Worm (Caenorhabditis elegans) whole organism, L4 larva: Measurements from ENCODE around the gene mpz-6.

Source experiments
- D1046.2 ChIP-seq: fragments of 200-800 bp; sonication (Bioruptor generic); IDR thresholded peaks from 2 replicates; pipeline ENCODE4 v1.3.6; 2022; ENCODE audit warnings: missing genetic modification characterization, missing compliant biosample characterization
- F37D6.2 ChIP-seq: sonication (generic microtip); optimal IDR thresholded peaks from 2 replicates; lab custom pipeline; 2016; ENCODE audit warnings: mild to moderate bottlenecking, missing genetic modification characterization, missing compliant biosample characterization
- Y75B8A.6 ChIP-seq: fragments of 200-800 bp; sonication (Bioruptor generic); IDR thresholded peaks from 2 replicates; pipeline ENCODE4 v1.3.6; 2022; ENCODE audit warnings: missing genetic modification reagents, missing genetic modification characterization, missing compliant biosample characterization
- aly-2 ChIP-seq: sonication (generic microtip); optimal IDR thresholded peaks from 2 replicates; lab custom pipeline; 2018; ENCODE audit warnings: missing biosample characterization, missing genetic modification characterization
- arid-1 ChIP-seq: fragments of 200-800 bp; sonication (Bioruptor generic); conservative IDR thresholded peaks from 2 replicates; pipeline ENCODE4 v1.3.6; 2022; ENCODE audit warnings: missing genetic modification reagents, missing genetic modification characterization, missing compliant biosample characterization
- ceh-44 ChIP-seq: fragments of 200-800 bp; sonication (Bioruptor generic); IDR thresholded peaks from 2 replicates; pipeline ENCODE4 v1.3.6; 2022; ENCODE audit warnings: missing genetic modification reagents, missing genetic modification characterization, missing compliant biosample characterization
- cey-2 ChIP-seq: sonication (generic microtip); optimal IDR thresholded peaks from 3 replicates; lab custom pipeline; 2017; ENCODE audit warnings: missing genetic modification characterization, mild to moderate bottlenecking, missing compliant biosample characterization, antibody characterized with exemption, borderline replicate concordance; ENCODE audit not compliant: insufficient read depth
- duxl-1 ChIP-seq: sonication (generic microtip); optimal IDR thresholded peaks from 2 replicates; lab custom pipeline; 2016; ENCODE audit warnings: mild to moderate bottlenecking, missing genetic modification characterization, moderate library complexity, missing compliant biosample characterization; ENCODE audit not compliant: poor library complexity
- dve-1 ChIP-seq: sonication (generic microtip); optimal IDR thresholded peaks from 2 replicates; lab custom pipeline; 2017; ENCODE audit warnings: antibody characterized with exemption, mild to moderate bottlenecking, missing genetic modification characterization, missing compliant biosample characterization; ENCODE audit not compliant: insufficient read depth
- gei-8 ChIP-seq: fragments of 200-800 bp; sonication (Bioruptor generic); optimal IDR thresholded peaks from 2 replicates; lab custom pipeline; 2018; ENCODE audit warnings: mild to moderate bottlenecking, missing genetic modification characterization, missing compliant biosample characterization
- hlh-11 ChIP-seq: fragments of 200-800 bp; sonication (Bioruptor generic); optimal IDR thresholded peaks from 2 replicates; lab custom pipeline; 2018; ENCODE audit warnings: mild to moderate bottlenecking, missing genetic modification characterization, missing compliant biosample characterization
- hmg-1.1 ChIP-seq: fragments of 200-800 bp; sonication (Bioruptor generic); IDR thresholded peaks from 2 replicates; pipeline ENCODE4 v1.3.6; 2022; ENCODE audit warnings: missing genetic modification reagents, missing genetic modification characterization, missing compliant biosample characterization
- lin-29 ChIP-seq: fragments of 200-800 bp; sonication (Bioruptor generic); IDR thresholded peaks from 2 replicates; pipeline ENCODE4 v1.3.6; 2022; ENCODE audit warnings: missing genetic modification reagents, missing genetic modification characterization, missing compliant biosample characterization
- lin-39 ChIP-seq: fragments of 150-350 bp; optimal IDR thresholded peaks from 2 replicates; lab custom pipeline; 2014; ENCODE audit warnings: missing biosample characterization, missing genetic modification reagents, missing genetic modification characterization
- lir-3 ChIP-seq: sonication (generic microtip); optimal IDR thresholded peaks from 2 replicates; lab custom pipeline; 2016; ENCODE audit warnings: mild to moderate bottlenecking, missing genetic modification characterization, missing compliant biosample characterization
- madf-5 ChIP-seq, 2 experiments: fragments of 200-800 bp; sonication (Bioruptor generic); IDR thresholded peaks; 2 replicates each; pipeline ENCODE4 v1.3.6; 2022; ENCODE audit warnings: missing compliant biosample characterization in 2 of 2, missing genetic modification characterization in 2 of 2
- madf-9 ChIP-seq: fragments of 200-800 bp; sonication (Bioruptor generic); conservative IDR thresholded peaks from 2 replicates; pipeline ENCODE4 v1.3.6; 2022; ENCODE audit warnings: missing genetic modification reagents, missing genetic modification characterization, missing compliant biosample characterization
- mdt-29 ChIP-seq: fragments of 200-800 bp; sonication (Bioruptor generic); IDR thresholded peaks from 2 replicates; pipeline ENCODE4 v1.3.6; 2022; ENCODE audit warnings: missing genetic modification reagents, missing genetic modification characterization, missing compliant biosample characterization
- mxl-2 ChIP-seq: fragments of 200-800 bp; sonication (Bioruptor generic); conservative IDR thresholded peaks from 2 replicates; pipeline ENCODE4 v1.3.6; 2022; ENCODE audit warnings: missing genetic modification reagents, missing genetic modification characterization, missing compliant biosample characterization
- nhr-25 ChIP-seq: sonication (generic microtip); optimal IDR thresholded peaks from 2 replicates; lab custom pipeline; 2017; ENCODE audit warnings: missing genetic modification characterization, mild to moderate bottlenecking, missing compliant biosample characterization, antibody characterized with exemption, moderate library complexity, borderline replicate concordance; ENCODE audit not compliant: insufficient read depth
- nhr-28 ChIP-seq: fragments of 150-350 bp; optimal IDR thresholded peaks from 2 replicates; lab custom pipeline; 2014; ENCODE audit warnings: missing biosample characterization, missing genetic modification characterization
- nhr-41 ChIP-seq: fragments of 200-800 bp; sonication (Bioruptor generic); IDR thresholded peaks from 2 replicates; pipeline ENCODE4 v1.3.6; 2022; ENCODE audit warnings: missing genetic modification reagents, missing genetic modification characterization, missing compliant biosample characterization
- nhr-42 ChIP-seq: fragments of 200-800 bp; sonication (Bioruptor generic); IDR thresholded peaks from 2 replicates; pipeline ENCODE4 v1.3.6; 2022; ENCODE audit warnings: missing genetic modification characterization, missing compliant biosample characterization
- nhr-48 ChIP-seq: sonication (generic microtip); optimal IDR thresholded peaks from 2 replicates; lab custom pipeline; 2016; ENCODE audit warnings: mild to moderate bottlenecking, missing genetic modification characterization, missing compliant biosample characterization
- nhr-6 ChIP-seq: fragments of 150-350 bp; optimal IDR thresholded peaks from 2 replicates; lab custom pipeline; 2014; ENCODE audit warnings: missing biosample characterization, missing genetic modification characterization
- pha-4 ChIP-seq, 2 experiments: fragments of 150-350 bp in 1 of 2; fragments of 200-800 bp in 1 of 2; sonication (Bioruptor generic) in 1 of 2; IDR thresholded peaks in 1 of 2; optimal IDR thresholded peaks in 1 of 2; 2 replicates each; pipeline versions ENCODE4 v1.3.6 to Lab custom; 2014 to 2022; ENCODE audit warnings: missing genetic modification characterization in 2 of 2, missing genetic modification reagents in 2 of 2, missing biosample characterization in 1 of 2, missing compliant biosample characterization in 1 of 2
- pqm-1 ChIP-seq: sonication (generic microtip); optimal IDR thresholded peaks from 2 replicates; lab custom pipeline; 2017; ENCODE audit warnings: missing biosample characterization, missing genetic modification characterization
- saeg-2 ChIP-seq: fragments of 200-800 bp; sonication (Bioruptor generic); IDR thresholded peaks from 2 replicates; pipeline ENCODE4 v1.3.6; 2022; ENCODE audit warnings: missing genetic modification reagents, missing genetic modification characterization, missing compliant biosample characterization
- sdz-12 ChIP-seq: fragments of 200-800 bp; sonication (Bioruptor generic); optimal IDR thresholded peaks from 2 replicates; lab custom pipeline; 2018; ENCODE audit warnings: mild to moderate bottlenecking, missing genetic modification characterization, missing compliant biosample characterization
- set-16 ChIP-seq: fragments of 200-800 bp; sonication (Bioruptor generic); IDR thresholded peaks from 2 replicates; pipeline ENCODE4 v1.3.6; 2022; ENCODE audit warnings: missing genetic modification reagents, missing genetic modification characterization, missing compliant biosample characterization
- tra-1 ChIP-seq: fragments of 200-800 bp; sonication (Bioruptor generic); IDR thresholded peaks from 2 replicates; pipeline ENCODE4 v1.3.6; 2022; ENCODE audit warnings: missing genetic modification reagents, missing genetic modification characterization, missing compliant biosample characterization
- unc-62 ChIP-seq, 3 experiments: fragments of 150-350 bp in 1 of 3; sonication (generic microtip); optimal IDR thresholded peaks in 2 of 3; peaks in 1 of 3; 1 replicate in 1 of 3; 2 replicates in 2 of 3; lab custom pipeline; 2014 to 2017; ENCODE audit warnings: missing biosample characterization in 3 of 3, missing genetic modification characterization in 3 of 3, missing genetic modification reagents in 3 of 3, missing genotype in 1 of 3
- zip-2 ChIP-seq: fragments of 150-350 bp; optimal IDR thresholded peaks from 2 replicates; lab custom pipeline; 2014; ENCODE audit warnings: missing biosample characterization, missing genetic modification characterization

mpz-6 gene

ce11 chrII:9412086-9412608, 5.2 kb upstream of the mpz-6 start, which contains the start of gene arrd-3 (continued):
- no peak for TF ChIP-seq cey-2
- TF ChIP-seq lin-39 (tag; lab: Kevin White, UChicago), result no peak
- no peak for TF ChIP-seq hmg-1.1 (GFP tag; lab: Robert Waterston, UW)
- TF ChIP-seq dve-1 (tag; lab: Kevin White, UChicago), result no peak
- no peak for TF ChIP-seq Y75B8A.6 (GFP tag; lab: Robert Waterston, UW)
- no peak for TF ChIP-seq nhr-25
- peak; percentile 27 for TF ChIP-seq nhr-28 (tag; lab: Kevin White, UChicago)
- peak; percentile 23 for TF ChIP-seq hlh-11 (tag; lab: Kevin White, UChicago)
- TF ChIP-seq F37D6.2 (tag; lab: Kevin White, UChicago), result no peak
- TF ChIP-seq ceh-44 (GFP tag; lab: Robert Waterston, UW), result no peak
- no peak for TF ChIP-seq arid-1 (GFP tag; lab: Robert Waterston, UW)
- no peak for TF ChIP-seq pha-4 (GFP tag; IDR thresholded peaks at IDR 0.05; lab: Robert Waterston, UW)
- no peak for TF ChIP-seq pha-4 (tag; optimal IDR thresholded peaks at IDR 0.05; lab: Kevin White, UChicago)
- peak; percentile 75 for TF ChIP-seq pqm-1 (tag; lab: Kevin White, UChicago)

- TF ChIP-seq tra-1 (GFP tag; lab: Robert Waterston, UW), result no peak
- TF ChIP-seq lir-3 (tag; lab: Kevin White, UChicago), result no peak
- no peak for TF ChIP-seq mxl-2 (GFP tag; lab: Robert Waterston, UW)
- no peak for TF ChIP-seq lin-29
- no peak for TF ChIP-seq set-16 (GFP tag; lab: Robert Waterston, UW)
- no peak for TF ChIP-seq aly-2 (tag; lab: Kevin White, UChicago)
- TF ChIP-seq nhr-42, result no peak
- no peak for TF ChIP-seq saeg-2 (GFP tag; lab: Robert Waterston, UW)
- no peak for TF ChIP-seq madf-5 (GFP tag; IDR thresholded peaks at IDR 0.05; lab: Robert Waterston, UW)
- TF ChIP-seq lin-39 (tag; lab: Kevin White, UChicago), result no peak
- TF ChIP-seq zip-2 (tag; lab: Kevin White, UChicago), result no peak
- TF ChIP-seq F37D6.2 (tag; lab: Kevin White, UChicago), result no peak
- no peak for TF ChIP-seq nhr-41
- TF ChIP-seq Y75B8A.6 (GFP tag; lab: Robert Waterston, UW), result no peak
- no peak for TF ChIP-seq gei-8 (GFP tag; lab: Kevin White, UChicago)
- no peak for TF ChIP-seq nhr-48 (tag; lab: Kevin White, UChicago)
- TF ChIP-seq D1046.2 (GFP tag; lab: Robert Waterston, UW), result no peak
- no peak for TF ChIP-seq nhr-6 (tag; lab: Kevin White, UChicago)
- no peak for TF ChIP-seq madf-9 (GFP tag; lab: Robert Waterston, UW)
- TF ChIP-seq mdt-29 (GFP tag; lab: Robert Waterston, UW), result no peak
Observed at ce11 chrII:9411497-9411896, 4.6 kb upstream of the mpz-6 start, which contains the start of gene M176.9. Gene M176.9, minus strand, starts transcription at chrII:9411597.

ce11 chrII:9407469-9407868, 549 bp upstream of the mpz-6 start, which contains the start of gene arrd-2:
Gene arrd-2, plus strand, starts transcription at chrII:9407769.
- TF ChIP-seq sdz-12 (GFP tag; lab: Kevin White, UChicago) (no peak), unc-62 (GFP tag; optimal IDR thresholded peaks at IDR 0.05 in 1 of 2; lab: Kevin White, UChicago) (peak in 1 of 2 experiments; percentile 42), unc-62 (tag; optimal IDR thresholded peaks at IDR 0.05; lab: Kevin White, UChicago) (no peak), nhr-41 (no peak), gei-8 (GFP tag; lab: Kevin White, UChicago) (no peak), duxl-1 (tag; lab: Kevin White, UChicago) (no peak)
